Worm (Caenorhabditis elegans): ENCODE data around the gene CD4.11.

ce11 chrV:5619372-5619771 is 34.4 kb downstream of the CD4.11 start:
- no peak for TF ChIP-seq zag-1 (tag; optimal IDR thresholded peaks at IDR 0.05)
- no peak for TF ChIP-seq nhr-25 (tag; optimal IDR thresholded peaks at IDR 0.05)

Measured in whole organism, L3 larva.